Worm (Caenorhabditis elegans): ENCODE results near the gene sec-24.2.
A peak's percentile ranks its signal among the peaks of the same experiment; 100 is the strongest.

Gene sec-24.2

DNA sequence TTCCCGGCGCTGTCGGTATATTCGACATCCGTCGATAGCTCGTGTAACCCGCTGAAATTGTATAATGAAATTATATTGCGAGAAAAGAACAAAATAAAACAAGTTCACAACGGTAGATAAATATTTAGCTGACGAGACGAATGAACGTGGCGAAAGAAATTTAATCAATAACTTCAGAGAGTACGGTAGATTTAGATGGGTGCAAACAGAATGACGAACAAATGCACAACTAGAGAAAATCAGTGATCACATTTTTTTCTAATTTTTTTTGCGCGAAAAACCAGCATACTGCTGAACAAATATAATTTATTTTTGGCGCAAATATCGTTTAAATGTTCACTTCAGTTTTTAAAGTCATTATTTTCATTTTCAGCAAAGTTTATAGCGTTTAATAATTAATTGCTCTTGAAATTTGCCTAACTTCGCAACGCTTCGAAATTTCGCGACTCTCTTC lies at the start of gene sec-24.2:
sec-24.2 (minus strand) TSS at position 51 of the 454 bp plus-strand sequence.
- TF ChIP-seq fkh-8 (tag; optimal IDR thresholded peaks at IDR 0.05) (no peak), skn-1 (tag; optimal IDR thresholded peaks at IDR 0.05) (no peak), snpc-4 (tag; optimal IDR thresholded peaks at IDR 0.05) (no peak), aha-1 (tag; optimal IDR thresholded peaks at IDR 0.05) (no peak), hpl-2 (GFP tag; optimal IDR thresholded peaks at IDR 0.05) (no peak), nhr-237 (tag; optimal IDR thresholded peaks at IDR 0.05) (no peak), lin-35 (GFP tag; optimal IDR thresholded peaks at IDR 0.05) (no peak), C16A3.4 (tag; optimal IDR thresholded peaks at IDR 0.05) (no peak), ceh-82 (tag; optimal IDR thresholded peaks at IDR 0.05) (no peak), nhr-90 (tag; optimal IDR thresholded peaks at IDR 0.05; ENCODE audit: poor library complexity) (no peak), fkh-4 (tag; optimal IDR thresholded peaks at IDR 0.05; ENCODE audit: borderline replicate concordance) (no peak), tbx-2 (tag; optimal IDR thresholded peaks at IDR 0.05) (no peak), nhr-76 (tag; optimal IDR thresholded peaks at IDR 0.05) (no peak), ces-1 (GFP tag; optimal IDR thresholded peaks at IDR 0.05) (no peak), ama-1 (optimal IDR thresholded peaks at IDR 0.05) (no peak)

DNA sequence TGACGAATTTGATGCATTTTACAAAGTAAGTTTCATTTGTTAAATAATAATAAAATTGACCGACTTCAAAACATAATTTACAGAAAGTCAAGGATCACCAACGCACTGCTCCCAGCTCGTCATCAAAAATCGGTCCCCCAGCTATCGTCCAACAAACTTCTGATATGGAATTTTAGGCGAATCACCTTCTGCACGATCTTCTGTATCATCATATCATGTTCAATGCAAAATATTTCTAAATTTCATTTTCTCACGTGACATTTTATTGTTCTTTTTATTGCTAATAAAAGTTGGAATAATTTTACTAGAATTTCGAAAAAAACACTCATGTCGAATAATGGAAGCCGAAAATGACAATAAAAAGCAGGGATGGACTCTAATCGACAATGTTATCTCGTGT lies 49.6 kb upstream of the sec-24.2 start, which contains the start of gene acl-13:
acl-13 (plus strand) TSS at position 301 of the 400 bp plus-strand sequence.
- no peak for TF ChIP-seq mab-9 (GFP tag; IDR thresholded peaks at IDR 0.05)
- TF ChIP-seq isw-1 (GFP tag; IDR thresholded peaks at IDR 0.05), result no peak
- no peak for TF ChIP-seq ama-1 (optimal IDR thresholded peaks at IDR 0.05)

DNA sequence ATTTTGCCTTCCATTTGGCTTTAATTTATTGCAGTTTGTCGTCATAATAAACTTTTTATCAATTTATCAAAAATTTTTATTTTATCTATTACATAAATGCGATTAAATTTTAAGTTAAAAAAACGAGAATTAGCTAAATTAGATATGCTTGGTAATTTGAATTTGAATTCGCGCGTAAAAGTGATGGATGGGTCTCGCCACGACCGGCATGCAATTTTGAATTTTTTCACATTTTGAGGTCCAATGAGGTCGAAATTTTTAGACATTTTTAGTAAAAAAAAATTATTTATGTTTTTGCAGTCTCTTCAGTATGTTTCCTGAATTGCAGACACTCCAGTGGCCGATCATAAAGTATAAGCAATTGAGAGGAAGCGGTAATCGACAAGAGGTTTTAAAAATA lies 48.0 kb upstream of the sec-24.2 start, which contains the start of gene dsb-1:
dsb-1 (plus strand) TSS at position 301 of the 400 bp plus-strand sequence.
- TF ChIP-seq ceh-8 (GFP tag; optimal IDR thresholded peaks at IDR 0.05) (no peak), dpl-1 (GFP tag; optimal IDR thresholded peaks at IDR 0.05) (peak in 1 of 3 experiments; percentile 6)

DNA sequence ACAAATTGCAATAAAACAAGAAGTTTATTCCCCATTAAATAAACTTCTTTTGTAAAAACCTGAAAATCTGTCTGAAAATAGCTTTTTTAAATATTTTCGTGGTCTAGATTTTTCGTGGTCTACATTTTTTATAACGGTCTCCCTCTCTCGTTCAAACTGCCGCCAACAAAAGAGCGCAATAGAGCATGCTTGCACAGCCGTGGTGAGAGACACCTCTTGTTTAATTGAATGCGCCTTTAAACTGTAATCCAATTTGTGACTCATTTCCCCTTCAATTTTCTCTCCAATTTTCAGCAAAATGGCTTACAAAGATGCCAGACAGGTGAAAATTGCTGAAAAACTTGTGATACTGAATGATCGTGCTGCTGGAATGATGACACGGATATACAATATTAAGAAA lies 43.5 kb upstream of the sec-24.2 start, which contains the start of gene gex-3:
gex-3 (plus strand) TSS at position 295 of the 400 bp plus-strand sequence.
- TF ChIP-seq C04F5.9 (tag; optimal IDR thresholded peaks at IDR 0.05) (no peak), unc-98 (GFP tag; IDR thresholded peaks at IDR 0.05) (no peak), jun-1 (tag; optimal IDR thresholded peaks at IDR 0.05) (peak; percentile 75), nhr-12 (tag; optimal IDR thresholded peaks at IDR 0.05) (no peak), grh-1 (GFP tag; IDR thresholded peaks at IDR 0.05) (peak; percentile 64), sptf-1 (tag; optimal IDR thresholded peaks at IDR 0.05) (no peak), lin-14 (GFP tag; optimal IDR thresholded peaks at IDR 0.05) (peak; percentile 85), tbx-2 (tag; optimal IDR thresholded peaks at IDR 0.05) (peak; percentile 78), nhr-47 (tag; optimal IDR thresholded peaks at IDR 0.05) (peak; percentile 83), Y116A8C.19 (tag; optimal IDR thresholded peaks at IDR 0.05; ENCODE audit: borderline replicate concordance) (no peak), pag-3 (tag; optimal IDR thresholded peaks at IDR 0.05; ENCODE audit: borderline replicate concordance, insufficient read depth) (no peak), lin-39 (tag; optimal IDR thresholded peaks at IDR 0.05) (peak; percentile 33), nhr-20 (tag; optimal IDR thresholded peaks at IDR 0.05) (peak; percentile 77), lin-35 (GFP tag; optimal IDR thresholded peaks at IDR 0.05) (peak; percentile 96 to 99), swsn-7 (tag; optimal IDR thresholded peaks at IDR 0.05) (peak; percentile 75), xbp-1 (tag; optimal IDR thresholded peaks at IDR 0.05) (peak; percentile 81), unc-62 (GFP tag; optimal IDR thresholded peaks at IDR 0.05) (no peak), ceh-63 (GFP tag; optimal IDR thresholded peaks at IDR 0.05) (no peak), hpl-2 (GFP tag; optimal IDR thresholded peaks at IDR 0.05) (no peak), ama-1 (optimal IDR thresholded peaks at IDR 0.05) (no peak), nhr-84 (tag; optimal IDR thresholded peaks at IDR 0.05) (no peak), ztf-11 (tag; optimal IDR thresholded peaks at IDR 0.05) (peak in 1 of 2 experiments; percentile 59), elt-2 (tag; optimal IDR thresholded peaks at IDR 0.05) (peak; percentile 19), unc-30 (tag; optimal IDR thresholded peaks at IDR 0.05) (no peak), unc-130 (tag; optimal IDR thresholded peaks at IDR 0.05) (peak; percentile 84), irx-1 (tag; optimal IDR thresholded peaks at IDR 0.05) (peak; percentile 50), nhr-237 (tag; optimal IDR thresholded peaks at IDR 0.05) (peak; percentile 16), lin-15B (tag; optimal IDR thresholded peaks at IDR 0.05) (peak; percentile 96), nhr-11 (tag; optimal IDR thresholded peaks at IDR 0.05) (no peak), unc-86 (tag; optimal IDR thresholded peaks at IDR 0.05) (peak; percentile 67), elt-3 (tag; optimal IDR thresholded peaks at IDR 0.05) (peak in 2 of 6 experiments; percentile 5 to 48), aha-1 (tag; optimal IDR thresholded peaks at IDR 0.05) (no peak), isw-1 (GFP tag; IDR thresholded peaks at IDR 0.05) (peak; percentile 80), mep-1 (tag; optimal IDR thresholded peaks at IDR 0.05) (peak; percentile 89)
